Fruit fly (Drosophila melanogaster) whole organism, pupa: Measurements from ENCODE around the gene Gr89a.

Experiments
- CG10348 ChIP-seq: fragments of 200-800 bp; sonication (Bioruptor generic); IDR thresholded peaks from 2 replicates; pipeline ENCODE4 v1.3.6; 2022; ENCODE audit warnings: missing biosample characterization, missing genetic modification characterization
- CG12605 ChIP-seq: fragments of 200-800 bp; sonication (Bioruptor generic); IDR thresholded peaks from 2 replicates; pipeline ENCODE4 v1.3.6; 2022; ENCODE audit warnings: missing biosample characterization, missing genetic modification characterization
- CG13204 ChIP-seq: fragments of 200-800 bp; sonication (Bioruptor generic); optimal IDR thresholded peaks from 2 replicates; lab custom pipeline; 2018; ENCODE audit warnings: missing biosample characterization, mild to moderate bottlenecking, missing genetic modification characterization, moderate library complexity
- CG14655 ChIP-seq: fragments of 200-800 bp; sonication (Bioruptor generic); optimal IDR thresholded peaks from 3 replicates; lab custom pipeline; 2017; ENCODE audit warnings: mild to moderate bottlenecking, missing biosample characterization, missing genetic modification reagents, missing genetic modification characterization
- CG15710 ChIP-seq: fragments of 200-800 bp; sonication (Bioruptor generic); optimal IDR thresholded peaks from 2 replicates; lab custom pipeline; 2018; ENCODE audit warnings: missing biosample characterization, mild to moderate bottlenecking, missing genetic modification characterization, moderate library complexity
- CG17806 ChIP-seq: fragments of 200-800 bp; sonication (Bioruptor generic); optimal IDR thresholded peaks from 2 replicates; lab custom pipeline; 2018; ENCODE audit warnings: missing biosample characterization, mild to moderate bottlenecking, missing genetic modification characterization, moderate library complexity
- CG32121 ChIP-seq: fragments of 200-800 bp; sonication (Bioruptor generic); IDR thresholded peaks from 2 replicates; pipeline ENCODE4 v1.3.6; 2022; ENCODE audit warnings: missing biosample characterization, missing genetic modification characterization
- CG34367 ChIP-seq: fragments of 200-800 bp; sonication (Bioruptor generic); optimal IDR thresholded peaks from 2 replicates; lab custom pipeline; 2018; ENCODE audit warnings: missing biosample characterization, mild to moderate bottlenecking, missing genetic modification characterization
- CG4496 ChIP-seq: fragments of 200-800 bp; sonication (Bioruptor generic); IDR thresholded peaks from 3 replicates; pipeline ENCODE4 v1.3.6; 2022; ENCODE audit warnings: missing biosample characterization, missing genetic modification characterization
- CG8159 ChIP-seq: fragments of 200-800 bp; sonication (Bioruptor generic); optimal IDR thresholded peaks from 3 replicates; lab custom pipeline; 2018; ENCODE audit warnings: missing biosample characterization, mild to moderate bottlenecking, missing genetic modification characterization, moderate library complexity
- CG8301 ChIP-seq: fragments of 200-800 bp; sonication (Bioruptor generic); optimal IDR thresholded peaks from 2 replicates; lab custom pipeline; 2018; ENCODE audit warnings: missing biosample characterization, mild to moderate bottlenecking, missing genetic modification characterization
- CG9948 ChIP-seq: fragments of 200-800 bp; sonication (Bioruptor generic); optimal IDR thresholded peaks from 2 replicates; lab custom pipeline; 2018; ENCODE audit warnings: missing biosample characterization, mild to moderate bottlenecking, missing genetic modification characterization, moderate library complexity
- D1 ChIP-seq: fragments of 200-800 bp; sonication (Bioruptor generic); optimal IDR thresholded peaks from 2 replicates; lab custom pipeline; 2018; ENCODE audit warnings: missing biosample characterization, mild to moderate bottlenecking, missing genetic modification characterization, moderate library complexity
- EcR ChIP-seq: fragments of 200-800 bp; sonication (Bioruptor generic); optimal IDR thresholded peaks from 3 replicates; lab custom pipeline; 2019; ENCODE audit warnings: missing biosample characterization, missing genetic modification characterization, mild to moderate bottlenecking, moderate library complexity, missing genetic modification reagents
- Ets98B ChIP-seq: fragments of 200-800 bp; sonication (Bioruptor generic); IDR thresholded peaks from 2 replicates; pipeline ENCODE4 v1.3.6; 2022; ENCODE audit warnings: missing biosample characterization, missing genetic modification characterization
- Pif1A ChIP-seq: fragments of 200-800 bp; sonication (Bioruptor generic); optimal IDR thresholded peaks from 3 replicates; lab custom pipeline; 2016; ENCODE audit warnings: missing biosample characterization, missing genetic modification characterization
- Pif1B ChIP-seq: fragments of 200-800 bp; sonication (Bioruptor generic); optimal IDR thresholded peaks from 3 replicates; lab custom pipeline; 2016; ENCODE audit warnings: missing biosample characterization, missing genetic modification characterization
- Snoo ChIP-seq: fragments of 200-800 bp; sonication (Bioruptor generic); optimal IDR thresholded peaks from 3 replicates; lab custom pipeline; 2017; ENCODE audit warnings: missing biosample characterization, mild to moderate bottlenecking, missing genetic modification characterization, inconsistent platforms
- fd96Ca ChIP-seq: fragments of 200-800 bp; sonication (Bioruptor generic); IDR thresholded peaks from 3 replicates; pipeline ENCODE4 v1.3.6; 2022; ENCODE audit warnings: missing biosample characterization, missing genetic modification characterization
- gl ChIP-seq: fragments of 200-800 bp; sonication (Bioruptor generic); optimal IDR thresholded peaks from 2 replicates; lab custom pipeline; 2018; ENCODE audit warnings: missing biosample characterization, mild to moderate bottlenecking, missing genetic modification characterization
- rn ChIP-seq: fragments of 200-800 bp; sonication (Bioruptor generic); IDR thresholded peaks from 2 replicates; pipeline ENCODE4 v1.3.6; 2022; ENCODE audit warnings: missing biosample characterization, missing genetic modification characterization

The Gr89a gene

DNA sequence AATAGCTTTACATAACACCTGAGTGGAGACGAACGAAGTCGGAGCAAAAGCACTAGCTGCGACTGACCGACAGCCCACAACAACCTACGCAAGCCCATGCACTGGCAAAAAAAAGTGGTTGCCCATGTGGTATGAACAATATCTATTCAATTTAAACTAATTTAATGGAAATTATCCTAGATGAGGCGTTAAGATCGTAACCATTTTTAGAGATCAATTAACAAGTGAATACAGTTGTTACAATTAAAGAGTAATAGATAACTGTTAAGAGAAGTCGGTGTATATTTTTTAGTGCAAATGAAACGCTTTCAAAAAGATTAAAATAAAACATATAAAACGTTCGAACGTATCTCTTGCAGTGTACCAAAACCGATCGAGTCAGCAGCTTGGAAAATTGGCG, 2.5 kb downstream of the Gr89a start:
- TF ChIP-seq CG15710 (tag; lab: Kevin White, UChicago), result no peak
- peak; percentile 76 for TF ChIP-seq CG32121 (GFP tag; lab: Robert Waterston, UW)
- TF ChIP-seq Pif1B (GFP tag; lab: Kevin White, UChicago), result peak; percentile 67
- TF ChIP-seq CG8301 (tag; lab: Kevin White, UChicago), result peak; percentile 92
- peak; percentile 42 for TF ChIP-seq CG8159 (tag; lab: Kevin White, UChicago)
- TF ChIP-seq EcR (GFP tag; lab: Kevin White, UChicago), result no peak
- peak; percentile 68 for TF ChIP-seq Pif1A (GFP tag; lab: Kevin White, UChicago)
- TF ChIP-seq CG13204, result no peak
- peak; percentile 74; the same call in 2 of the 3 replicates for TF ChIP-seq fd96Ca (GFP tag; lab: Robert Waterston, UW)
- TF ChIP-seq CG10348 (GFP tag; lab: Robert Waterston, UW), result no peak
- TF ChIP-seq CG9948 (tag; lab: Kevin White, UChicago), result no peak
- TF ChIP-seq rn, result 0 out of 2 replicates have a peak, but pooled peaks have one; percentile 41
- peak; percentile 47 for TF ChIP-seq CG34367
- no peak for TF ChIP-seq gl (tag; lab: Kevin White, UChicago)
- no peak for TF ChIP-seq D1 (tag; lab: Kevin White, UChicago)
- no peak for TF ChIP-seq Snoo (tag; lab: Kevin White, UChicago)
- TF ChIP-seq CG12605 (GFP tag; lab: Robert Waterston, UW), result peak; percentile 63
- peak; percentile 92 for TF ChIP-seq CG14655
- TF ChIP-seq CG17806 (tag; lab: Kevin White, UChicago), result peak; percentile 30
- TF ChIP-seq CG4496, result peak; percentile 67; the same call in 2 of the 3 replicates
- TF ChIP-seq Ets98B (GFP tag; lab: Robert Waterston, UW), result peak; percentile 71

- TF ChIP-seq CG14655 (peak; percentile 4), Ets98B (GFP tag; lab: Robert Waterston, UW) (peak; percentile 16; the same call in 1 of the 2 replicates), fd96Ca (GFP tag; lab: Robert Waterston, UW) (no peak), EcR (GFP tag; lab: Kevin White, UChicago) (no peak), CG13204 (no peak)
Observed at dm6 chr3R:16495322-16495721, 3.4 kb downstream of the Gr89a start, which contains the start of gene Cad89D. Gene Cad89D (minus strand): TSS chr3R:16495422.

DNA sequence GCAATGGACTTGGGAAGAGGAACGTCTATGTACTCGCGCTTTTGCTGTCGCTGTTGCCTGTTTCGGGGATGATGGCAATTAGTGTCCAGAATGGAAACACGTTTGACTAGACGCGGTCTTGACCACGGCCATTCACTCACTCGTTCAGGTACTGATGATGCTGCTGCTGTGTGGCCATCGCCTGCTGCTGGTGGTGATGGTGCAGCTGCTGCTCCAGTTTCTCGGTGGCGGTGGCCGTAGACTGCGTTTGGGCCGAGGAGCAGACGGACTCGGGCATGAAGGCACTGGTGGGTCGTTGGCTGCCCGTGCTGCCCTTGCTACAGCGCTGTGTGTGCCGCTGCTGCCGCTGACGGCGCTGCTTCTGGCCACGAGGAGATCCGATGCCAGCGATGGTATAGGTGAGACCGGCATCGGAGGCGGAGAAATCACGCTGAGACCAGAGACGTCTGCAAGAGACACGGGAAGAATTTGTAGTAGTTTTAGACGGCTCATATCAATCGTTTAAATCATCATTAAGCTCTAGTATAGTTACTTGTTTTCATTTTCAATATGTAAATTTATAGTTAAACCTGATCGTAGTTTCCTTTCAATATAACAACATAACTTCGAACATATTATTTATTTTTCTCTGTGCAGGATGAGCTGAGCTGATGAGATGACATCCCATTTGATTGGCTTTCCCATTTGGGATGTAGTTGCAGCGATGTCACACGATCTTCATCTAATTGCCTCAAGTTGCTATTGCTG, 13.1 kb downstream of the Gr89a start:
- TF ChIP-seq CG32121 (GFP tag; lab: Robert Waterston, UW) (no peak), CG8301 (tag; lab: Kevin White, UChicago) (peak; percentile 77), Pif1B (GFP tag; lab: Kevin White, UChicago) (no peak), Ets98B (GFP tag; lab: Robert Waterston, UW) (peak; percentile 46)

dm6 chr3R:16483877-16484417, 14.8 kb downstream of the Gr89a start, which contains the start of gene Der-2:
Gene Der-2 (minus strand): TSS chr3R:16484223.
- no peak for TF ChIP-seq CG17806 (tag; lab: Kevin White, UChicago)
- no peak for TF ChIP-seq gl (tag; lab: Kevin White, UChicago)
- TF ChIP-seq Pif1B (GFP tag; lab: Kevin White, UChicago), result no peak
- no peak for TF ChIP-seq EcR (GFP tag; lab: Kevin White, UChicago)
- no peak for TF ChIP-seq rn
- no peak for TF ChIP-seq Pif1A (GFP tag; lab: Kevin White, UChicago)
- TF ChIP-seq fd96Ca (GFP tag; lab: Robert Waterston, UW), result no peak
- TF ChIP-seq CG15710 (tag; lab: Kevin White, UChicago), result no peak
- no peak for TF ChIP-seq CG4496
- TF ChIP-seq Snoo (tag; lab: Kevin White, UChicago), result no peak
- no peak for TF ChIP-seq CG8301 (tag; lab: Kevin White, UChicago)
- TF ChIP-seq Ets98B (GFP tag; lab: Robert Waterston, UW), result no peak
- no peak for TF ChIP-seq CG13204

DNA sequence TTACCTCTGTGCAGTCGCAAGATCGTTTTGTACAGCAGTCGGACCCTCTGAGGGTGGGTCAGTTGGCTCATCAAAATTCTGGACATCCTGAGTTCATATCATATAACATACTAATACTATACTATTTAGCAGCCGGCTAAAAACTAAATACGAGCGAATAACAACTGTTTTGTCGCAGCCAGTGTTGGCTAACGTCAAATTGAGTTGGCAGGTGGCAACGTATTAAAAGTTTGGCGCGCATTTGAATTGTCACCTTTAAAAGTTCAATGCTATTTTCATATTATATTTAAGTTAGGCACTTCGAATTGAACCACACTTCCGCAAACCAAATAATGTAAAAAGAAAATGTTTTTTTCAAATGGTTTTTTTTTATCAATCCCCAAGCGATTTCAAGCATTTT, 16.5 kb downstream of the Gr89a start, which contains the start of gene Sdhaf3:
TSS of gene Sdhaf3 (minus strand) at position 177 of the 400 bp plus-strand sequence.
- no peak for TF ChIP-seq EcR (GFP tag; lab: Kevin White, UChicago)
- no peak for TF ChIP-seq Pif1A (GFP tag; lab: Kevin White, UChicago)
- no peak for TF ChIP-seq D1 (tag; lab: Kevin White, UChicago)
- TF ChIP-seq Pif1B (GFP tag; lab: Kevin White, UChicago), result no peak
- no peak for TF ChIP-seq rn
- TF ChIP-seq CG4496, result no peak
- TF ChIP-seq gl (tag; lab: Kevin White, UChicago), result no peak
- no peak for TF ChIP-seq Snoo (tag; lab: Kevin White, UChicago)
- TF ChIP-seq CG14655, result no peak
- TF ChIP-seq CG15710 (tag; lab: Kevin White, UChicago), result no peak
- no peak for TF ChIP-seq CG10348 (GFP tag; lab: Robert Waterston, UW)

DNA sequence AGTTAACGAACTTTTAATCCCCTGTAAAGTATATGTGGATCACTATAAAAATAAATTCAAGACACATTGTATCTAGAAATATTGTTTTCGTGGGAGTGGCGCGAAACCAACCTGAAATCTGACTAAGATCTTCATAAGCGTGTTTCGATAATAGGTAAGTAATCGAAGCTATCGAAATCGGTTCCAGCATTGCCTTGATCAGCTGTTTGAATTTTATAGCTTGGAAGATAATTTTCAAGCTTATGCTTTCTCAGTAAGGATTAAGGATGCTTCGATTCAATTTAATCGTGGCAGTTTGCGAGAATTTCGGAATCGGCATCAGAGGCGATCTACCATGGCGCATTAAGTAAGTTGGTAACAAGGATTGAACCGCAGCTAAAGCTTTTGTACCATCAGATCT, 17.8 kb downstream of the Gr89a start, which contains the start of gene Dhfr:
TSS of gene Dhfr (plus strand) at position 173 of the 400 bp plus-strand sequence.
- no peak for TF ChIP-seq CG9948 (tag; lab: Kevin White, UChicago)
- no peak for TF ChIP-seq fd96Ca (GFP tag; lab: Robert Waterston, UW)
- no peak for TF ChIP-seq D1 (tag; lab: Kevin White, UChicago)
- no peak for TF ChIP-seq CG32121 (GFP tag; lab: Robert Waterston, UW)
- no peak for TF ChIP-seq CG4496
- TF ChIP-seq Pif1B (GFP tag; lab: Kevin White, UChicago), result no peak
- TF ChIP-seq CG8159 (tag; lab: Kevin White, UChicago), result no peak
- TF ChIP-seq CG17806 (tag; lab: Kevin White, UChicago), result no peak
- no peak for TF ChIP-seq CG10348 (GFP tag; lab: Robert Waterston, UW)
- no peak for TF ChIP-seq CG13204
- TF ChIP-seq gl (tag; lab: Kevin White, UChicago), result no peak
- no peak for TF ChIP-seq CG12605 (GFP tag; lab: Robert Waterston, UW)
- no peak for TF ChIP-seq EcR (GFP tag; lab: Kevin White, UChicago)
- TF ChIP-seq rn, result no peak
- TF ChIP-seq Ets98B (GFP tag; lab: Robert Waterston, UW), result no peak
- no peak for TF ChIP-seq CG14655
- TF ChIP-seq CG34367, result no peak
- no peak for TF ChIP-seq CG8301 (tag; lab: Kevin White, UChicago)
